Worm (Caenorhabditis elegans) whole organism, L4/young adult: Measurements from ENCODE around the gene str-171.

ENCODE experiments used
- W03F9.2 ChIP-seq: fragments of 150-350 bp; optimal IDR thresholded peaks from 2 replicates; lab custom pipeline; 2014; ENCODE audit warnings: missing biosample characterization, missing genetic modification characterization
- dao-5 ChIP-seq: sonication (generic microtip); optimal IDR thresholded peaks from 2 replicates; lab custom pipeline; 2016; ENCODE audit warnings: missing genotype, missing genetic modification characterization, moderate library complexity, missing compliant biosample characterization
- him-1 ChIP-seq: sonication (generic microtip); optimal IDR thresholded peaks from 2 replicates; lab custom pipeline; 2016; ENCODE audit warnings: missing genotype, missing genetic modification reagents, missing genetic modification characterization, missing compliant biosample characterization

- TF ChIP-seq him-1 (tag; lab: Kevin White, UChicago), result no peak
- no peak for TF ChIP-seq W03F9.2 (tag; lab: Kevin White, UChicago)
- no peak for TF ChIP-seq dao-5 (tag; lab: Kevin White, UChicago)
These were observed 23.1 kb downstream of the str-171 start, which contains the start of gene Y75B12A.2 for ce11 chrV:15109260-15109659.
